Worm (Caenorhabditis elegans) whole organism, early embryonic: ENCODE measurements around the gene fmo-5.

Source experiments
- B0310.2 ChIP-seq: sonication (generic microtip); optimal IDR thresholded peaks from 2 replicates; lab custom pipeline; 2016; ENCODE audit warnings: mild to moderate bottlenecking, missing genetic modification characterization, missing compliant biosample characterization
- F13C5.2 ChIP-seq: sonication (generic microtip); optimal IDR thresholded peaks from 2 replicates; lab custom pipeline; 2017; ENCODE audit warnings: mild to moderate bottlenecking, missing genetic modification characterization, inconsistent platforms, missing compliant biosample characterization
- ama-1 ChIP-seq: fragments of 150-350 bp; optimal IDR thresholded peaks from 2 replicates; lab custom pipeline; 2014
- hmbx-1 ChIP-seq: sonication (generic microtip); optimal IDR thresholded peaks from 2 replicates; lab custom pipeline; 2016; ENCODE audit warnings: mild to moderate bottlenecking, missing genetic modification characterization, missing compliant biosample characterization
- hnd-1 ChIP-seq: sonication (generic microtip); optimal IDR thresholded peaks from 2 replicates; lab custom pipeline; 2016; ENCODE audit warnings: missing genetic modification characterization, missing compliant biosample characterization
- pes-1 ChIP-seq: fragments of 200-800 bp; sonication (Bioruptor generic); IDR thresholded peaks from 2 replicates; pipeline ENCODE4 v1.3.6; 2022; ENCODE audit warnings: missing genetic modification reagents, missing genetic modification characterization, missing compliant biosample characterization
- scrt-1 ChIP-seq: fragments of 200-800 bp; sonication (Bioruptor generic); IDR thresholded peaks from 2 replicates; pipeline ENCODE4 v1.3.6; 2022; ENCODE audit warnings: missing genetic modification characterization, missing compliant biosample characterization
- tbx-11 ChIP-seq: fragments of 200-800 bp; sonication (Bioruptor generic); IDR thresholded peaks from 2 replicates; pipeline ENCODE4 v1.3.6; 2022; ENCODE audit warnings: missing genetic modification characterization, missing compliant biosample characterization
- tbx-37 ChIP-seq: fragments of 200-800 bp; sonication (Bioruptor generic); conservative IDR thresholded peaks from 2 replicates; pipeline ENCODE4 v1.3.6; 2022; ENCODE audit warnings: missing genetic modification reagents, missing genetic modification characterization, missing compliant biosample characterization
- tra-4 ChIP-seq: sonication (generic microtip); optimal IDR thresholded peaks from 2 replicates; lab custom pipeline; 2017; ENCODE audit warnings: missing genetic modification characterization, missing compliant biosample characterization

ce11 chrV:949084-949483 is 45.6 kb upstream of the fmo-5 start:
- TF ChIP-seq ama-1 (lab: Kevin White, UChicago) (no peak), F13C5.2 (tag; lab: Kevin White, UChicago) (no peak), hmbx-1 (tag; lab: Kevin White, UChicago) (no peak), tbx-11 (GFP tag; lab: Robert Waterston, UW) (no peak), B0310.2 (no peak), tbx-37 (GFP tag; lab: Robert Waterston, UW) (no peak), scrt-1 (no peak), pes-1 (GFP tag; lab: Robert Waterston, UW) (no peak), hnd-1 (tag; lab: Kevin White, UChicago) (no peak), tra-4 (tag; lab: Kevin White, UChicago) (no peak)
